Fruit fly (Drosophila melanogaster) whole organism, wandering third instar larva: ENCODE data around the gene Snm1.

Experiments used
- CG32264 ChIP-seq: fragments of 200-800 bp; sonication (Bioruptor generic); optimal IDR thresholded peaks from 2 replicates; lab custom pipeline; 2016; ENCODE audit warnings: missing biosample characterization, missing genetic modification characterization
- CG9705 ChIP-seq: fragments of 200-800 bp; sonication (Bioruptor generic); optimal IDR thresholded peaks from 2 replicates; lab custom pipeline; 2018; ENCODE audit warnings: missing biosample characterization, mild to moderate bottlenecking, missing genetic modification characterization
- Dfd ChIP-seq: fragments of >200 bp; optimal IDR thresholded peaks from 2 replicates; lab custom pipeline; 2017; ENCODE audit warnings: missing biosample characterization, missing genetic modification characterization
- HLH106 ChIP-seq: fragments of 200-800 bp; optimal IDR thresholded peaks from 3 replicates; lab custom pipeline; 2019; ENCODE audit warnings: missing biosample characterization, mild to moderate bottlenecking, missing genetic modification characterization, moderate library complexity
- Hnf4 ChIP-seq: fragments of 200-800 bp; sonication (Bioruptor generic); optimal IDR thresholded peaks from 2 replicates; lab custom pipeline; 2016; ENCODE audit warnings: missing biosample characterization, mild to moderate bottlenecking, missing genetic modification characterization
- Hr78 ChIP-seq: fragments of >200 bp; optimal IDR thresholded peaks from 2 replicates; lab custom pipeline; 2017; ENCODE audit warnings: missing biosample characterization, missing genetic modification characterization
- Hr83 ChIP-seq: fragments of 200-300 bp; sonication (Bioruptor generic); optimal IDR thresholded peaks from 2 replicates; lab custom pipeline; 2016; ENCODE audit warnings: missing biosample characterization, mild to moderate bottlenecking, missing genetic modification characterization, moderate library complexity; ENCODE audit not compliant: poor library complexity, severe bottlenecking
- Jra ChIP-seq: sonication (Bioruptor generic); optimal IDR thresholded peaks from 2 replicates; lab custom pipeline; 2016; ENCODE audit warnings: missing biosample characterization, missing genetic modification characterization
- Mio ChIP-seq: sonication (Bioruptor generic); optimal IDR thresholded peaks from 2 replicates; lab custom pipeline; 2016; ENCODE audit warnings: missing biosample characterization, missing genetic modification characterization
- Myc ChIP-seq: fragments of >200 bp; optimal IDR thresholded peaks from 2 replicates; lab custom pipeline; 2017
- N ChIP-seq: fragments of >200 bp; optimal IDR thresholded peaks from 2 replicates; lab custom pipeline; 2018; ENCODE audit warnings: missing biosample characterization, missing external identifiers, missing genetic modification characterization
- OdsH ChIP-seq: fragments of 200-800 bp; sonication (Bioruptor generic); optimal IDR thresholded peaks from 2 replicates; lab custom pipeline; 2016; ENCODE audit warnings: missing biosample characterization, mild to moderate bottlenecking, missing genetic modification characterization
- Rel ChIP-seq, 2 experiments: fragments of 200-800 bp; sonication (Bioruptor generic) in 1 of 2; optimal IDR thresholded peaks; 2 replicates in 1 of 2; 3 replicates in 1 of 2; lab custom pipeline; 2016 to 2019; ENCODE audit warnings: mild to moderate bottlenecking in 2 of 2, missing biosample characterization in 2 of 2, missing genetic modification characterization in 2 of 2, moderate library complexity in 1 of 2
- Sp1 ChIP-seq: fragments of 200-800 bp; sonication (Bioruptor generic); optimal IDR thresholded peaks from 3 replicates; lab custom pipeline; 2019; ENCODE audit warnings: missing biosample characterization, mild to moderate bottlenecking, missing genetic modification characterization, moderate library complexity
- br ChIP-seq: fragments of 200-800 bp; sonication (Bioruptor generic); optimal IDR thresholded peaks from 2 replicates; lab custom pipeline; 2016; ENCODE audit warnings: missing biosample characterization, missing genetic modification characterization
- dl ChIP-seq, 2 experiments: fragments of 175-275, 200-275 bp in 1 of 2; fragments of 200-275 bp in 1 of 2; sonication (Bioruptor generic); optimal IDR thresholded peaks; lab custom pipeline; 2018; ENCODE audit warnings: mild to moderate bottlenecking in 2 of 2, missing biosample characterization in 2 of 2, missing genetic modification characterization in 2 of 2, moderate library complexity in 2 of 2; ENCODE audit not compliant: partially characterized antibody in 2 of 2, insufficient read depth in 1 of 2
- dsf ChIP-seq: sonication (Bioruptor generic); optimal IDR thresholded peaks from 2 replicates; lab custom pipeline; 2016; ENCODE audit warnings: missing biosample characterization, missing genetic modification characterization, borderline replicate concordance
- ey ChIP-seq: fragments of 200-800 bp; sonication (Bioruptor generic); optimal IDR thresholded peaks from 2 replicates; lab custom pipeline; 2016; ENCODE audit warnings: missing biosample characterization, missing genetic modification characterization
- foxo ChIP-seq, 2 experiments: fragments of 200-800 bp; sonication (Bioruptor generic); optimal IDR thresholded peaks; 2 replicates in 1 of 2; 3 replicates in 1 of 2; lab custom pipeline; 2016 to 2017; ENCODE audit warnings: missing biosample characterization in 2 of 2, missing genetic modification characterization in 2 of 2
- fru ChIP-seq: fragments of 200-800 bp; sonication (Bioruptor generic); optimal IDR thresholded peaks from 3 replicates; lab custom pipeline; 2016; ENCODE audit warnings: missing biosample characterization, mild to moderate bottlenecking, missing genetic modification characterization
- h ChIP-seq: fragments of 200-800 bp; sonication (Bioruptor generic); optimal IDR thresholded peaks from 3 replicates; lab custom pipeline; 2016; ENCODE audit warnings: missing biosample characterization, mild to moderate bottlenecking, missing genetic modification characterization
- jim ChIP-seq: fragments of 175-275, 200-325 bp; sonication (Bioruptor generic); optimal IDR thresholded peaks from 2 replicates; lab custom pipeline; 2016; ENCODE audit warnings: missing biosample characterization, mild to moderate bottlenecking, missing genetic modification characterization
- lola ChIP-seq: fragments of >200 bp; optimal IDR thresholded peaks from 2 replicates; lab custom pipeline; 2017; ENCODE audit warnings: missing biosample characterization, missing genetic modification characterization
- pan ChIP-seq: fragments of >200 bp; optimal IDR thresholded peaks from 2 replicates; lab custom pipeline; 2017
- psq ChIP-seq: fragments of 200-800 bp; sonication (Bioruptor generic); optimal IDR thresholded peaks from 3 replicates; lab custom pipeline; 2017; ENCODE audit warnings: missing biosample characterization, mild to moderate bottlenecking, missing genetic modification characterization, moderate library complexity
- rgr ChIP-seq: fragments of 200-800 bp; sonication (Bioruptor generic); optimal IDR thresholded peaks from 3 replicates; lab custom pipeline; 2016; ENCODE audit warnings: missing biosample characterization, mild to moderate bottlenecking, missing genetic modification characterization
- tai ChIP-seq: sonication (Bioruptor generic); optimal IDR thresholded peaks from 2 replicates; lab custom pipeline; 2016; ENCODE audit warnings: missing biosample characterization, missing genetic modification characterization
- usp ChIP-seq: fragments of >200 bp; optimal IDR thresholded peaks from 2 replicates; lab custom pipeline; 2017; ENCODE audit warnings: missing biosample characterization, missing genetic modification characterization
- woc ChIP-seq: sonication (Bioruptor generic); optimal IDR thresholded peaks from 2 replicates; lab custom pipeline; 2016; ENCODE audit warnings: missing biosample characterization, mild to moderate bottlenecking, missing genetic modification characterization

The Snm1 gene

DNA sequence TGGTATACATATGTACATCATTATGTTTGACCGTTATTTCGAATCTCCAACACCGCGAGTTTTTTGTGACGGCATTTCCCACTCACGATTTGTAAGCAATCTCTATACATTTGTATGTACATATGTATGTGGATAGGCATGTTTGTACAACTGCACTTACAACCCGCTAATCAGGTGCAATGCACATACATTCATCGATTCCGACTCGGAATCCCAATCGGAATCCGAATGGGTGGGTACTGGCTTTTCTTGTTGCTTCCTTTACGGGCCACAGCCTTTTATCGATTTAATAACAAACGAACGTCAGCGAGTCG is 16.5 kb downstream of the Snm1 start:
- TF ChIP-seq woc (GFP tag; lab: Kevin White, UChicago) (no peak), Hr83 (GFP tag; lab: Kevin White, UChicago) (no peak), tai (GFP tag; lab: Kevin White, UChicago) (no peak), pan (no peak), N (GFP tag; lab: Kevin White, UChicago) (no peak), br (GFP tag; lab: Kevin White, UChicago) (no peak), Dfd (GFP tag; lab: Kevin White, UChicago) (no peak), usp (GFP tag; lab: Kevin White, UChicago) (no peak), CG32264 (GFP tag; lab: Kevin White, UChicago) (no peak), Hnf4 (GFP tag; lab: Kevin White, UChicago) (no peak), foxo (GFP tag; optimal IDR thresholded peaks at IDR 0.05; lab: Kevin White, UChicago) (no peak), Myc (lab: Kevin White, UChicago) (no peak), psq (GFP tag; lab: Kevin White, UChicago) (no peak), dsf (GFP tag; lab: Kevin White, UChicago) (no peak), fru (GFP tag; lab: Kevin White, UChicago) (no peak), dl (GFP tag; optimal IDR thresholded peaks at IDR 0.05; lab: Kevin White, UChicago; ENCODE audit: insufficient read depth in 1 of 2, partially characterized antibody in 2 of 2) (no peak), Sp1 (no peak), Jra (no peak), Hr78 (GFP tag; lab: Kevin White, UChicago) (no peak), Rel (GFP tag; optimal IDR thresholded peaks at IDR 0.05; lab: Kevin White, UChicago) (no peak), Rel (tag; optimal IDR thresholded peaks at IDR 0.05; lab: Kevin White, UChicago) (no peak)

DNA sequence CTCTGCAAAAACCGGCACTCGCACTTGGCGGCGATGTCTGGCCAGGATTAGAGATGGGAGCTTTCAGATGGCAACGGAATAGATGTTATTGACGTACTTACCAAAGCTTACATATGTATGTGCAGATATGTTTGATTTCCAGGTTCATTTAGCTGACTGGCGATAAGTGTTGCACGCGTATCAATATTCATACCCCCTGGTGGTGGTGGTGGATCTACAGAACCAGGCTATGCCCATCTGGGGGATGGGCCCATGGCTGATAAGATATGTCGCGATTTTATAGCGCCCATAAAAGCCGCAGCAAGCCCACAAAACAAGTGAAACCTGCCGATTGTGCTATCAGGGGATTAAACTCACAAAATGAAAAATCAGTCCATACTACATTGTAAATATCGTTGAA is 16.9 kb downstream of the Snm1 start:
- TF ChIP-seq rgr (GFP tag; lab: Kevin White, UChicago), result no peak
- no peak for TF ChIP-seq Rel (GFP tag; optimal IDR thresholded peaks at IDR 0.05; lab: Kevin White, UChicago)
- TF ChIP-seq Rel (tag; optimal IDR thresholded peaks at IDR 0.05; lab: Kevin White, UChicago), result peak; percentile 28

DNA sequence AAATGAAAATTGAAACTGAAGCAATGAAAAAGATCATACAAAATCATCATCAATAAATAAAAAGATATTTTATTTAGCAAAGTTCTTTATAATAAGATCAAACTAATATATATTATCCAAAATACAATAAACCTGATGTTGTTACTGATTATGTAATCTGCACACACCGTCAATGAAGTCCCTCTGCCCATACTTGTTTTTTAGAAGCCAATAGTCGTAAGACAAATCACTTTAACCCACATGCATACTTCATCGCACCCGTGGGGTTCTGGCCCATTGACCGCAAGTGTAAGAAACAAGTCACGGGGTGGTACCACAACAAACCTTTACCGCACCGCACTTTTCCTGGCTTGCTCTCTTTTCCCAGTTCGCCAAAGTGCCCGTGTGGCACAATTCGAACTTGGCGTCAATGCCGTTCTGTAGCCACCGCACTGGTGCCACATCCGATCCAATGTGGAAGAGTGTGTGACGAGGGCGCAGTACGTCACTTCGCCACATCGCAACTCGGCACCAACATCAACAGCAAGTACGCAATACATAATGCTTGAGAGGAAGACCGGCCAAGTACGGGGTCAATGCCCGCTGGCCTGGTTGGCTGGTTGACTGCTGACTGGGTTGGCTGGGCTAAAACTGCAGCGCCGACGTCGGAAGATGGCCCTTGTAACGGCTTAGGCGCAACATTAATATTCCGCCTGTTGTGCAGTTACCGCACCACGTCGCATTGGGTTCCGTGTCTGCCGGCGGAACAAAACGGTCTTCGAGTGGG is 18.2 kb downstream of the Snm1 start:
- TF ChIP-seq woc (GFP tag; lab: Kevin White, UChicago), result peak; percentile 20
- TF ChIP-seq Sp1, result peak; percentile 37
- no peak for TF ChIP-seq usp (GFP tag; lab: Kevin White, UChicago)
- peak in 1 of 2 experiments; percentile 26 for TF ChIP-seq foxo (GFP tag; optimal IDR thresholded peaks at IDR 0.05; lab: Kevin White, UChicago)
- TF ChIP-seq fru (GFP tag; lab: Kevin White, UChicago), result peak; percentile 2
- TF ChIP-seq HLH106, result peak; percentile 30
- TF ChIP-seq tai (GFP tag; lab: Kevin White, UChicago), result no peak

DNA sequence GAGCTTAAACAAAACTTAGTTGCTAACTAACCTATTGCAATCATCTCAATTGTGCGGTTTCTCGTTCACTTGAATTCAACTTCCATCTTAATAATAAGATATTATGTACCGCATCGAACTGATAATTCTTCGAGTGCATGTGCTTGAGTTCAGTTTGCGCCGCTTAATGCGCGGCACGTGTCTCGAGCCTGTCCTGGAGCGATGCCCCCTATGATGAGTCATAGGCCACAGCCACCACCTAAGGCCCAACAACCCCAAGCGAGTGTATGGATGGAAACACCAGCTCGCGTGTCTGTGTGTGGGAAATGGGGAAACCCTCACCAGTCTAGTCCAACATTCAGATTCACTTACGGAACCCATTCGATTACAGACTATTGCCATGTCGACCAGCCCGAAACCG is 19.0 kb downstream of the Snm1 start:
- TF ChIP-seq br (GFP tag; lab: Kevin White, UChicago), result peak; percentile 4
- no peak for TF ChIP-seq dl (GFP tag; optimal IDR thresholded peaks at IDR 0.05; lab: Kevin White, UChicago; ENCODE audit: insufficient read depth in 1 of 2, partially characterized antibody in 2 of 2)
- no peak for TF ChIP-seq Dfd (GFP tag; lab: Kevin White, UChicago)
- no peak for TF ChIP-seq rgr (GFP tag; lab: Kevin White, UChicago)
- TF ChIP-seq lola, result no peak

DNA sequence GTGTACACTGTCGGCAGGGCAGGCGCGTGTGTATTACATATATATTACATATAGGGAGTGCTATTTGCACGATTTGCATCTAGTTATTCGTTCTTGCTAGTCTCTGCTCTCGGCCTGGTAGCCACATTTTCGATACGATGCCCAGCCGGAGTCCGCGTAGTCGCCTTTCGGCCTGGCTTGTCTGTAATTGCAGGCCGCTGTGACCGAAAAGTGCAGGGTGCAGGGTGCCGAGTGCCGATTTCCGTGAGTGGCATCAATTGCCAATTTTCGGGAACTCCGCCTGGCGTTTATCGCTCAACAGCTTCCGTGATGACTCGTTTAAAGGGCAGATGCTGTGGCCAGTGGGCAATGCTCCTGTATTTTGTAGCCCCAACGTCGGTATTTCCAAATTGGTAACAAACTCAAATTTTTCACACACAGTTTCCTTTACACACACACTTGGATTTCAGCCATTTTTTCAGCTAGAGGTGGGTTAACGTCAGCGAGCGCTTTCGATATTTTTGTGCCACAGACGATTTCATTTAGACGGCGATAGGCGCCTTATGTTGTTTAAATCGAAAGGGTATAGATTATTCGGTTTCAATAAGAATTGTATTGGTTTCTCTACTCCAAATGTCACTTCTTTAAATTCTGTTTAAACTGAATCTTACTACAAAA is 33.1 kb downstream of the Snm1 start, which contains the start of gene CG2926:
TSS of gene CG2926 (minus strand) at position 518 of the 657 bp plus-strand sequence.
- TF ChIP-seq Hr83 (GFP tag; lab: Kevin White, UChicago), result peak; percentile 88
- peak; percentile 34 for TF ChIP-seq ey (GFP tag; lab: Kevin White, UChicago)
- TF ChIP-seq CG9705 (GFP tag; lab: Kevin White, UChicago), result peak; percentile 16
- no peak for TF ChIP-seq Hr78 (GFP tag; lab: Kevin White, UChicago)
- no peak for TF ChIP-seq N (GFP tag; lab: Kevin White, UChicago)
- TF ChIP-seq Mio (GFP tag; lab: Kevin White, UChicago), result no peak
- TF ChIP-seq h (GFP tag; lab: Kevin White, UChicago), result peak; percentile 54
- peak; percentile 58 for TF ChIP-seq jim (GFP tag; lab: Kevin White, UChicago)
- peak; percentile 15 for TF ChIP-seq OdsH (GFP tag; lab: Kevin White, UChicago)
